Fruit fly (Drosophila melanogaster): ENCODE measurements around the gene CG33169.
A peak's percentile ranks its signal among the peaks of the same experiment; 100 is the strongest.

CG33169 gene

DNA sequence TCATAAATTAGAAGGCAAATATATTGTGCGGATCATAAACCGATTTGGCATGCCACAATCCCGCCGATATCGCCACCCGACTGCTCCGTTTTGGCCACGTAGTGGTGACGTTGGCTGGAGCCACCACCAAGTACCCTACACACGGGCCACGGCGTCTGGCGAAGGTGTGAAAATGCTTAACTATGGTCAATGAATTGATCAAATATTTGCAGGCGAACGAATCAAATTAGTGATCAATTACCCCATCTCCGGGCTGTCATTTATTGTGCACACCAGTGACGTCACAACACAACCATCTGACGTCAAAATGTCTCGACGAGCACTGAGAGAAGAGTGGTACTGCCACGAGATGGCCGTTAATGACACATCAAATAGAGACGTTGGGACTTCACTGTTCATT, 24.0 kb downstream of the CG33169 start (continued):
- no peak for TF ChIP-seq bcd (GFP tag; optimal IDR thresholded peaks at IDR 0.05)
- no peak for TF ChIP-seq zen (tag; optimal IDR thresholded peaks at IDR 0.05)
- no peak for TF ChIP-seq CG17912 (GFP tag; optimal IDR thresholded peaks at IDR 0.05)
- no peak for TF ChIP-seq CG16779 (GFP tag; IDR thresholded peaks at IDR 0.05)
- TF ChIP-seq CG43689 (GFP tag; IDR thresholded peaks at IDR 0.05), result no peak
- no peak for TF ChIP-seq nerfin-2 (GFP tag; IDR thresholded peaks at IDR 0.05; ENCODE audit: partially characterized antibody)

- no peak for TF ChIP-seq Fer2 (tag; optimal IDR thresholded peaks at IDR 0.05)
- TF ChIP-seq Hr78 (GFP tag; optimal IDR thresholded peaks at IDR 0.05), result peak in 1 of 2 experiments; percentile 80
- no peak for TF ChIP-seq CG13424 (tag; optimal IDR thresholded peaks at IDR 0.05)
- TF ChIP-seq Adf1 (GFP tag; IDR thresholded peaks at IDR 0.05), result peak; percentile 12; the same call in 1 of the 2 replicates
- TF ChIP-seq Med (GFP tag), result peak; percentile 63
- peak in 1 of 2 experiments; percentile 12 for TF ChIP-seq Pdp1 (GFP tag; optimal IDR thresholded peaks at IDR 0.05)
- peak; percentile 43 for TF ChIP-seq cwo (GFP tag; optimal IDR thresholded peaks at IDR 0.05)
- TF ChIP-seq mirr (GFP tag; optimal IDR thresholded peaks at IDR 0.05), result peak; percentile 44
- TF ChIP-seq sug (tag; optimal IDR thresholded peaks at IDR 0.05), result peak; percentile 36
- no peak for TF ChIP-seq abd-A (tag; optimal IDR thresholded peaks at IDR 0.05)
- no peak for TF ChIP-seq MTF-1 (GFP tag; optimal IDR thresholded peaks at IDR 0.05; ENCODE audit: borderline replicate concordance)
- peak; percentile 29 for TF ChIP-seq gem (tag; optimal IDR thresholded peaks at IDR 0.05)
- TF ChIP-seq sd (tag; optimal IDR thresholded peaks at IDR 0.05), result peak; percentile 97
- no peak for TF ChIP-seq inv (GFP tag; IDR thresholded peaks at IDR 0.05; ENCODE audit: partially characterized antibody)
- TF ChIP-seq CG3281 (GFP tag; optimal IDR thresholded peaks at IDR 0.05), result peak; percentile 24
- peak; percentile 68 for TF ChIP-seq Deaf1 (tag; optimal IDR thresholded peaks at IDR 0.05)
- TF ChIP-seq CG5180 (GFP tag; optimal IDR thresholded peaks at IDR 0.05), result peak; percentile 69
- peak; percentile 67 for TF ChIP-seq crol (GFP tag; IDR thresholded peaks at IDR 0.05)
- no peak for TF ChIP-seq caup (GFP tag; optimal IDR thresholded peaks at IDR 0.05; ENCODE audit: severe bottlenecking)
- TF ChIP-seq sc (optimal IDR thresholded peaks at IDR 0.05), result no peak
- TF ChIP-seq sc (GFP tag; optimal IDR thresholded peaks at IDR 0.05), result no peak
- TF ChIP-seq CG5245 (GFP tag; optimal IDR thresholded peaks at IDR 0.05), result no peak
- peak; percentile 47 for TF ChIP-seq vvl (GFP tag; IDR thresholded peaks at IDR 0.05)
- peak; percentile 70 for TF ChIP-seq CG12769 (tag; optimal IDR thresholded peaks at IDR 0.05)
- TF ChIP-seq CG1233 (GFP tag; optimal IDR thresholded peaks at IDR 0.05), result no peak
- 0 out of 2 replicates have a peak, but pooled peaks have one; percentile 10 for TF ChIP-seq Awh (GFP tag; IDR thresholded peaks at IDR 0.05)
- peak; percentile 71 for TF ChIP-seq CG10543 (GFP tag; optimal IDR thresholded peaks at IDR 0.05)
- no peak for TF ChIP-seq peb (GFP tag; IDR thresholded peaks at IDR 0.05)
- peak; percentile 24 for TF ChIP-seq CG12299 (tag; optimal IDR thresholded peaks at IDR 0.05)
- peak; percentile 22 for TF ChIP-seq BtbVII (GFP tag; optimal IDR thresholded peaks at IDR 0.05)
- TF ChIP-seq Dip2 (GFP tag; IDR thresholded peaks at IDR 0.05), result no peak
- no peak for TF ChIP-seq CG2199 (GFP tag; IDR thresholded peaks at IDR 0.05)
- TF ChIP-seq Fer1 (GFP tag; optimal IDR thresholded peaks at IDR 0.05), result peak; percentile 16
- no peak for TF ChIP-seq CG14965 (GFP tag; optimal IDR thresholded peaks at IDR 0.05; ENCODE audit: borderline replicate concordance)
- 0 out of 2 replicates have a peak, but pooled peaks have one; percentile 38 for TF ChIP-seq rib (GFP tag; IDR thresholded peaks at IDR 0.05)
- no peak for TF ChIP-seq eve (GFP tag; optimal IDR thresholded peaks at IDR 0.05)
- TF ChIP-seq exex (tag; optimal IDR thresholded peaks at IDR 0.05), result peak; percentile 54
- TF ChIP-seq Hey (tag; optimal IDR thresholded peaks at IDR 0.05), result peak; percentile 34
- no peak; the same call in 1 of the 2 replicates for TF ChIP-seq GATAe (GFP tag; conservative IDR thresholded peaks at IDR 0.05)
- peak in 1 of 2 experiments; percentile 57 for TF ChIP-seq Eip74EF (GFP tag; optimal IDR thresholded peaks at IDR 0.05)
Observed at dm6 chr3L:22888591-22889258, 25.1 kb downstream of the CG33169 start.
